Worm (Caenorhabditis elegans) whole organism, L1 larva: ENCODE results near the gene cht-1.

Experiments used
- C04F5.9 ChIP-seq: sonication (generic microtip); optimal IDR thresholded peaks from 2 replicates; lab custom pipeline; 2016; ENCODE audit warnings: missing genetic modification characterization, missing compliant biosample characterization
- C16A3.4 ChIP-seq: fragments of 150-350 bp; optimal IDR thresholded peaks from 2 replicates; lab custom pipeline; 2014; ENCODE audit warnings: missing biosample characterization, missing genetic modification characterization
- C34B4.2 ChIP-seq: sonication (generic microtip); optimal IDR thresholded peaks from 2 replicates; lab custom pipeline; 2017; ENCODE audit warnings: mild to moderate bottlenecking, missing genetic modification characterization, missing compliant biosample characterization
- aly-2 ChIP-seq: fragments of 150-350 bp; optimal IDR thresholded peaks from 2 replicates; lab custom pipeline; 2014; ENCODE audit warnings: missing biosample characterization, missing genetic modification characterization
- ceh-63 ChIP-seq: fragments of 200-800 bp; sonication (Bioruptor generic); optimal IDR thresholded peaks from 2 replicates; lab custom pipeline; 2018; ENCODE audit warnings: mild to moderate bottlenecking, missing genetic modification characterization, missing compliant biosample characterization
- ceh-8 ChIP-seq: fragments of 200-800 bp; sonication (Bioruptor generic); optimal IDR thresholded peaks from 2 replicates; lab custom pipeline; 2018; ENCODE audit warnings: mild to moderate bottlenecking, missing genetic modification characterization, moderate library complexity, missing compliant biosample characterization
- ceh-82 ChIP-seq, 3 experiments: fragments of 150-350 bp in 1 of 3; sonication (generic microtip) in 2 of 3; optimal IDR thresholded peaks; 2 replicates each; lab custom pipeline; 2014 to 2017; ENCODE audit warnings: missing biosample characterization in 3 of 3, missing genetic modification characterization in 3 of 3
- dpl-1 ChIP-seq, 3 experiments: fragments of 150-350 bp in 2 of 3; sonication (generic microtip) in 1 of 3; optimal IDR thresholded peaks; 2 replicates each; lab custom pipeline; 2014 to 2017; ENCODE audit warnings: missing biosample characterization in 3 of 3, missing genetic modification characterization in 3 of 3, missing genetic modification reagents in 3 of 3
- efl-1 ChIP-seq, 4 experiments: fragments of 150-350 bp; optimal IDR thresholded peaks in 3 of 4; peaks in 1 of 4; 1 replicate in 1 of 4; 2 replicates in 3 of 4; lab custom pipeline; 2014; ENCODE audit warnings: missing biosample characterization in 2 of 4, missing genetic modification characterization in 2 of 4, missing genetic modification reagents in 2 of 4
- elt-2 ChIP-seq: sonication (generic microtip); optimal IDR thresholded peaks from 2 replicates; lab custom pipeline; 2016; ENCODE audit warnings: missing genetic modification characterization, mild to moderate bottlenecking, inconsistent platforms, missing compliant biosample characterization, missing genetic modification reagents
- ets-5 ChIP-seq: fragments of 200-800 bp; sonication (Bioruptor generic); IDR thresholded peaks from 2 replicates; pipeline ENCODE4 v1.3.6; 2022; ENCODE audit warnings: missing genetic modification characterization, missing compliant biosample characterization
- fkh-4 ChIP-seq: sonication (generic microtip); optimal IDR thresholded peaks from 2 replicates; lab custom pipeline; 2016; ENCODE audit warnings: missing compliant biosample characterization, missing genetic modification characterization, borderline replicate concordance
- fkh-8 ChIP-seq: sonication (generic microtip); optimal IDR thresholded peaks from 2 replicates; lab custom pipeline; 2016; ENCODE audit warnings: mild to moderate bottlenecking, missing genetic modification characterization, missing compliant biosample characterization
- grh-1 ChIP-seq: fragments of 200-800 bp; sonication (Bioruptor generic); IDR thresholded peaks from 2 replicates; pipeline ENCODE4 v1.3.6; 2022; ENCODE audit warnings: missing genetic modification reagents, missing genetic modification characterization, missing compliant biosample characterization
- hlh-4 ChIP-seq: sonication (generic microtip); optimal IDR thresholded peaks from 2 replicates; lab custom pipeline; 2016; ENCODE audit warnings: mild to moderate bottlenecking, missing genetic modification characterization, missing compliant biosample characterization
- hpl-2 ChIP-seq: fragments of 150-350 bp; optimal IDR thresholded peaks from 2 replicates; lab custom pipeline; 2014; ENCODE audit warnings: missing biosample characterization, missing genetic modification reagents, missing genetic modification characterization
- irx-1 ChIP-seq: sonication (generic microtip); optimal IDR thresholded peaks from 2 replicates; lab custom pipeline; 2016; ENCODE audit warnings: missing genetic modification characterization, missing compliant biosample characterization
- lin-14 ChIP-seq: fragments of 200-800 bp; sonication (Bioruptor generic); optimal IDR thresholded peaks from 2 replicates; lab custom pipeline; 2018; ENCODE audit warnings: mild to moderate bottlenecking, missing genetic modification characterization, moderate library complexity, missing compliant biosample characterization
- lin-35 ChIP-seq, 2 experiments: fragments of 150-350 bp; optimal IDR thresholded peaks; 2 replicates each; lab custom pipeline; 2014; ENCODE audit warnings: missing biosample characterization in 2 of 2, missing genetic modification characterization in 2 of 2, missing genetic modification reagents in 2 of 2
- nhr-71 ChIP-seq: sonication (generic microtip); optimal IDR thresholded peaks from 2 replicates; lab custom pipeline; 2016; ENCODE audit warnings: mild to moderate bottlenecking, missing genetic modification characterization, moderate library complexity, missing compliant biosample characterization
- nhr-77 ChIP-seq: fragments of 150-350 bp; optimal IDR thresholded peaks from 2 replicates; lab custom pipeline; 2014; ENCODE audit warnings: missing biosample characterization, missing genetic modification characterization
- nhr-84 ChIP-seq: sonication (generic microtip); optimal IDR thresholded peaks from 2 replicates; lab custom pipeline; 2017; ENCODE audit warnings: missing biosample characterization, missing genetic modification characterization
- nhr-90 ChIP-seq: sonication (generic microtip); optimal IDR thresholded peaks from 2 replicates; lab custom pipeline; 2016; ENCODE audit warnings: mild to moderate bottlenecking, missing genetic modification characterization, missing compliant biosample characterization; ENCODE audit not compliant: poor library complexity
- pag-3 ChIP-seq: sonication (generic microtip); optimal IDR thresholded peaks from 2 replicates; lab custom pipeline; 2017; ENCODE audit warnings: missing genetic modification characterization, mild to moderate bottlenecking, missing compliant biosample characterization, antibody characterized with exemption, borderline replicate concordance; ENCODE audit not compliant: insufficient read depth
- pax-3 ChIP-seq: fragments of 200-800 bp; sonication (Bioruptor generic); optimal IDR thresholded peaks from 2 replicates; lab custom pipeline; 2018; ENCODE audit warnings: mild to moderate bottlenecking, missing genetic modification characterization, moderate library complexity, missing compliant biosample characterization
- rnt-1 ChIP-seq: sonication (generic microtip); optimal IDR thresholded peaks from 2 replicates; lab custom pipeline; 2016; ENCODE audit warnings: mild to moderate bottlenecking, missing genetic modification characterization, moderate library complexity, missing compliant biosample characterization
- skn-1 ChIP-seq: fragments of 150-350 bp; optimal IDR thresholded peaks from 2 replicates; lab custom pipeline; 2014; ENCODE audit warnings: missing biosample characterization, missing genetic modification characterization
- snpc-4 ChIP-seq: fragments of 150-350 bp; optimal IDR thresholded peaks from 2 replicates; lab custom pipeline; 2014; ENCODE audit warnings: missing biosample characterization, missing genetic modification characterization
- snu-23 ChIP-seq: sonication (generic microtip); optimal IDR thresholded peaks from 2 replicates; lab custom pipeline; 2016; ENCODE audit warnings: missing genetic modification characterization, missing compliant biosample characterization
- sox-4 ChIP-seq: sonication (generic microtip); optimal IDR thresholded peaks from 2 replicates; lab custom pipeline; 2016; ENCODE audit warnings: missing genetic modification characterization, missing compliant biosample characterization
- sup-37 ChIP-seq: fragments of 200-800 bp; sonication (Bioruptor generic); optimal IDR thresholded peaks from 2 replicates; lab custom pipeline; 2018; ENCODE audit warnings: mild to moderate bottlenecking, missing genetic modification characterization, missing compliant biosample characterization
- unc-30 ChIP-seq: sonication (generic microtip); optimal IDR thresholded peaks from 2 replicates; lab custom pipeline; 2017; ENCODE audit warnings: missing biosample characterization, missing genetic modification characterization
- unc-62 ChIP-seq: fragments of 150-350 bp; optimal IDR thresholded peaks from 2 replicates; lab custom pipeline; 2014; ENCODE audit warnings: missing biosample characterization, missing genetic modification reagents, missing genetic modification characterization
- vab-15 ChIP-seq: sonication (generic microtip); optimal IDR thresholded peaks from 2 replicates; lab custom pipeline; 2017; ENCODE audit warnings: missing genotype, mild to moderate bottlenecking, missing genetic modification characterization, missing compliant biosample characterization
- xbp-1 ChIP-seq: sonication (generic microtip); optimal IDR thresholded peaks from 2 replicates; lab custom pipeline; 2016; ENCODE audit warnings: missing genetic modification characterization, missing compliant biosample characterization
- zag-1 ChIP-seq: fragments of 150-350 bp; optimal IDR thresholded peaks from 2 replicates; lab custom pipeline; 2014; ENCODE audit warnings: missing biosample characterization, missing genetic modification characterization
- ztf-11 ChIP-seq, 2 experiments: sonication (generic microtip); optimal IDR thresholded peaks; 2 replicates each; lab custom pipeline; 2016 to 2017; ENCODE audit warnings: missing genetic modification characterization in 2 of 2, missing biosample characterization in 1 of 2, missing compliant biosample characterization in 1 of 2

Gene cht-1

DNA sequence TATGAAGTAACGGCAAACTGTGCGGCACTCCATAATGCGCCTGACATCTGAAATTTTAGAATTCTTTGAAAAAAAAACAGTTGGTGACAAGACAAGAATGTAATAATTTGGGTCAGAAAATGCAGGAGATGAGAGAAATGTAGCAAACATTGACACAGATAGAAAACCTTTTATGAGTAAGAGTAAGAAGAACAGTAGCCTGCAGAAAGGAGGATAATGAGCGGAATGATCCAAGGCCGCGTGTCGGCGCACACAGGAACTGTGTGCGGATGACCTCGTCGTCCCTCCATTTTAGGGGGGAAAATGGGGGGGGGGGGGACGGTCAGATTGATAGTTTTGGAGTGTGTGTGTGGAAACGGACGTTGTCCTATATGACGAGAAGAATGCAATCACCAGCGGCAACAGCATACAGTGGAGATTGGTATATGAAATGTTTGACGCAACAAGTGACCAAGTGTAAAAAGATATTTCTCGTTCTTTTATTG is 14.9 kb upstream of the cht-1 start, which contains the start of gene dhs-27 (continued):
- TF ChIP-seq elt-2 (tag; lab: Kevin White, UChicago) (no peak), pax-3 (tag; lab: Kevin White, UChicago) (no peak), skn-1 (tag; lab: Kevin White, UChicago) (no peak), nhr-77 (tag; lab: Kevin White, UChicago) (no peak), nhr-90 (tag; lab: Kevin White, UChicago) (peak; percentile 6), hpl-2 (no peak), C04F5.9 (tag; lab: Kevin White, UChicago) (no peak), ztf-11 (tag; optimal IDR thresholded peaks at IDR 0.05; lab: Kevin White, UChicago) (no peak), ets-5 (GFP tag; lab: Robert Waterston, UW) (no peak), lin-14 (peak; percentile 89), aly-2 (no peak), unc-30 (tag; lab: Kevin White, UChicago) (no peak), ceh-8 (GFP tag; lab: Kevin White, UChicago) (no peak), grh-1 (GFP tag; lab: Robert Waterston, UW) (0 out of 2 replicates have a peak, but pooled peaks have one; percentile 34), rnt-1 (no peak), nhr-71 (no peak)

- TF ChIP-seq fkh-8 (tag; lab: Kevin White, UChicago) = no peak
- TF ChIP-seq C34B4.2 (tag; lab: Kevin White, UChicago) = no peak
- TF ChIP-seq ceh-63 = no peak
- peak; percentile 38 for TF ChIP-seq rnt-1
- TF ChIP-seq lin-14 = peak; percentile 53
- TF ChIP-seq lin-35 (GFP tag; optimal IDR thresholded peaks at IDR 0.05; lab: Kevin White, UChicago) = no peak
- no peak for TF ChIP-seq efl-1 (optimal IDR thresholded peaks at IDR 0.05; lab: Kevin White, UChicago)
- peak in 1 of 2 experiments; percentile 66 for TF ChIP-seq efl-1 (GFP tag; optimal IDR thresholded peaks at IDR 0.05 in 1 of 2; lab: Kevin White, UChicago)
Measured at ce11 chrX:3411565-3412022, 11.8 kb upstream of the cht-1 start, which contains the start of gene unc-78. Gene unc-78, minus strand, starts transcription at chrX:3411615.

DNA sequence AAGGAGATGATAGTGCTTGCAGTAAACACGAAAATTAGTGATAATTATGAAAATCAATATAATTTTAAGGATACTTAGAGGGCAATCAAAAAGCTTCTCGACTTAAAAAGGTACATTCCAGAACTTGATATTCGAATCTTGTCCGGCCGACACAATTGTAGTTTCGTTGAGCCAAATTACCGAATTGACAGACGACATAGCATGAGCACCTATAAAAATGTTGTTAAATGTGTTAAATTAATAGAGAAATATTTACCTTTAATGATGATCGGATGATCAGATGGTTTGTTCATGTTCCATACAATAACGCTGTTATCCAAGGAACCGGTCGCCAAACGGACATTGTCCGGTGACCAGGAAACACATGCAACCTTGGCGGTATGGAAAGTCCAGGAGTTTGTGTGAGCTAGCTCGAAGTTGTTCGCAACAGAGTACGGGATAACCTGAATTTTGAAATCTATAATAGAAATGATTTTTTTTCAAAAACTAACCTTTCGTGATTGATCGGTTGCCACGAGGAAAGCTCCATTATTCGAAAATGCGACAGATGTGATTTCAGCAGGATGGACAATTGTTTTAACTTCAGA is 9.0 kb upstream of the cht-1 start:
- TF ChIP-seq snpc-4 (tag; lab: Kevin White, UChicago) = no peak
- TF ChIP-seq xbp-1 (tag; lab: Kevin White, UChicago) = no peak
- TF ChIP-seq elt-2 (tag; lab: Kevin White, UChicago) = no peak

DNA sequence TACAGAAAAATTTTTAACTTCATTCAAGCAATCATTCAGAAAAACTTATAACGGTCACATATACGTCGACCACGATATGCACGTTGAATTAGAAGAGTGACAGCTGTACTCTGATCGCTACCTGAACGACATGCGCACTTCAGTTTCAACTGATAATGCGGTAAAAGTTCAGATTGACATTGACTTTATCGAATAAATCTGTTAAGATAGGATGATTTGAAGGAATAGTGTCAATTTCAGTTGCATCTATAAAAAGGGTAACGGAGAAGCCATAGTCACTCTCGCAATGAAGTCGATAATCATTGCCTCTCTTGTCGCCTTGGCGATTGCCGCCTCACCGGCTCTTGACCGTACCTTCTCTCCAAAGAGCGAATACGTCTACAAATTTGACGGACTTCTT is 3.4 kb upstream of the cht-1 start, which contains the start of gene vit-5:
Gene vit-5, plus strand, starts transcription at position 277 of the 400 bp plus-strand sequence.
- TF ChIP-seq fkh-4 (tag; lab: Kevin White, UChicago) = no peak

DNA sequence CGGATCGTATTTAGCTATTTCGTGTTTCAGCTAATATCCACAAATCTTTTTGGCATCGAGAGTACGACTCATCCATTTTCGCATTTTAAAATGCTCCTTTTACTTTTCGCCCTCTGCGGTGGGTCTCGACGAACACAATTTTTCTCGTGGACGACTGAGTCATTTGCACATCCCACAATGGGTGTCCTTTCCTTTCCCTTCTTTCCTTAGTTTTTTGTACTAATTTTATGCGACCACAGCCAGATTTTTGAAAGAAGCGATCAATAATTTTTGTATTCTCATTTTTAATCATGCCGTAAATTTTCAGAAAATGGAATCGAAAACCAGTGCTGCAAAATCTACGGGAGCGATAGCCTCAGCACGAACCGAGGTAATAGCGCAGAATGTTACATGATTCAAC is 1.9 kb upstream of the cht-1 start, which contains the start of gene C04F6.9:
Gene C04F6.9, plus strand, starts transcription at position 301 of the 400 bp plus-strand sequence.
- TF ChIP-seq sox-4 (no peak), efl-1 (optimal IDR thresholded peaks at IDR 0.05; lab: Kevin White, UChicago) (no peak), efl-1 (GFP tag; optimal IDR thresholded peaks at IDR 0.05 in 1 of 2; lab: Kevin White, UChicago) (no peak), zag-1 (no peak), sup-37 (GFP tag; lab: Kevin White, UChicago) (no peak), C16A3.4 (no peak), ceh-63 (no peak), pag-3 (no peak), unc-62 (no peak), skn-1 (tag; lab: Kevin White, UChicago) (no peak), snu-23 (GFP tag; lab: Kevin White, UChicago) (no peak), aly-2 (no peak), hlh-4 (tag; lab: Kevin White, UChicago) (no peak), vab-15 (tag; lab: Kevin White, UChicago) (no peak), nhr-84 (tag; lab: Kevin White, UChicago) (no peak), nhr-77 (tag; lab: Kevin White, UChicago) (no peak), elt-2 (tag; lab: Kevin White, UChicago) (no peak), irx-1 (no peak), dpl-1 (GFP tag; optimal IDR thresholded peaks at IDR 0.05; lab: Kevin White, UChicago) (no peak), ceh-82 (tag; optimal IDR thresholded peaks at IDR 0.05; lab: Kevin White, UChicago) (no peak)
